Fruit fly (Drosophila melanogaster): ENCODE measurements around the gene pnr.

- no peak for TF ChIP-seq Myc (optimal IDR thresholded peaks at IDR 0.05)
- no peak for TF ChIP-seq brk (GFP tag; optimal IDR thresholded peaks at IDR 0.05)
- TF ChIP-seq Dfd (GFP tag; optimal IDR thresholded peaks at IDR 0.05) = no peak
- TF ChIP-seq sv (GFP tag; optimal IDR thresholded peaks at IDR 0.05) = no peak
Observed at dm6 chr3R:15994573-15994869, 31.4 kb upstream of the pnr start.
